Fruit fly (Drosophila melanogaster): Measurements from ENCODE around the gene Tti1.

The Tti1 gene

dm6 chr3R:9735151-9735550 is 19.3 kb downstream of the Tti1 start:
- TF ChIP-seq CG17801 (GFP tag; optimal IDR thresholded peaks at IDR 0.05; ENCODE audit: partially characterized antibody) = no peak

dm6 chr3R:9733150-9733549 is 21.3 kb downstream of the Tti1 start, which contains the start of gene alphaTub85E:
Gene alphaTub85E, minus strand, starts transcription at chr3R:9733250.
- no peak for TF ChIP-seq CG17801 (GFP tag; optimal IDR thresholded peaks at IDR 0.05; ENCODE audit: partially characterized antibody)

- no peak for TF ChIP-seq CG17801 (GFP tag; optimal IDR thresholded peaks at IDR 0.05; ENCODE audit: partially characterized antibody)
Measured at dm6 chr3R:9730784-9731183, 23.7 kb downstream of the Tti1 start, which contains the start of gene FoxP. Gene FoxP, minus strand, starts transcription at chr3R:9730872.

dm6 chr3R:9725121-9725956 is 29.1 kb downstream of the Tti1 start, which contains the start of gene hyd:
Gene hyd, minus strand, starts transcription at chr3R:9725615.
- no peak for TF ChIP-seq CG17801 (GFP tag; optimal IDR thresholded peaks at IDR 0.05; ENCODE audit: partially characterized antibody)

- TF ChIP-seq CG17801 (GFP tag; optimal IDR thresholded peaks at IDR 0.05; ENCODE audit: partially characterized antibody) = no peak
Measured at dm6 chr3R:9710886-9711285, 43.6 kb downstream of the Tti1 start, which contains the start of the genes trbd and dmt. Gene trbd, minus strand, starts transcription at chr3R:9711037. Gene dmt, plus strand, starts transcription at chr3R:9711142.

- TF ChIP-seq CG17801 (GFP tag; optimal IDR thresholded peaks at IDR 0.05; ENCODE audit: partially characterized antibody) = no peak
Measured at dm6 chr3R:9710228-9710627, 44.3 kb downstream of the Tti1 start.

dm6 chr3R:9705008-9705628 is 49.4 kb downstream of the Tti1 start, which contains the start of gene Unc-115a:
Gene Unc-115a, minus strand, starts transcription at chr3R:9705417.
- TF ChIP-seq CG17801 (GFP tag; optimal IDR thresholded peaks at IDR 0.05; ENCODE audit: partially characterized antibody) = peak; percentile 55

dm6 chr3R:9704183-9705007 is 50.1 kb downstream of the Tti1 start:
- TF ChIP-seq CG17801 (GFP tag; optimal IDR thresholded peaks at IDR 0.05; ENCODE audit: partially characterized antibody) = no peak

- no peak for TF ChIP-seq CG17801 (GFP tag; optimal IDR thresholded peaks at IDR 0.05; ENCODE audit: partially characterized antibody)
Measured at dm6 chr3R:9703273-9703672, 51.2 kb downstream of the Tti1 start.

- TF ChIP-seq CG17801 (GFP tag; optimal IDR thresholded peaks at IDR 0.05; ENCODE audit: partially characterized antibody) = peak; percentile 72
Measured at dm6 chr3R:9702567-9702966, 51.9 kb downstream of the Tti1 start.

dm6 chr3R:9701897-9702296 is 52.6 kb downstream of the Tti1 start:
- TF ChIP-seq CG17801 (GFP tag; optimal IDR thresholded peaks at IDR 0.05; ENCODE audit: partially characterized antibody) = no peak

- no peak for TF ChIP-seq CG17801 (GFP tag; optimal IDR thresholded peaks at IDR 0.05; ENCODE audit: partially characterized antibody)
Measured at dm6 chr3R:9701148-9701703, 53.3 kb downstream of the Tti1 start.
